Worm (Caenorhabditis elegans) whole organism, L4 larva: Measurements from ENCODE around the gene C54D10.4.

Source experiments
- F10B5.3 ChIP-seq: sonication (generic microtip); optimal IDR thresholded peaks from 2 replicates; lab custom pipeline; 2016; ENCODE audit warnings: mild to moderate bottlenecking, missing genetic modification characterization, missing compliant biosample characterization
- F26F4.8 ChIP-seq: fragments of 200-800 bp; sonication (Bioruptor generic); conservative IDR thresholded peaks from 2 replicates; pipeline ENCODE4 v1.3.6; 2022; ENCODE audit warnings: missing genetic modification characterization, missing compliant biosample characterization
- T26A8.4 ChIP-seq: fragments of 200-800 bp; sonication (Bioruptor generic); IDR thresholded peaks from 2 replicates; pipeline ENCODE4 v1.3.6; 2022; ENCODE audit warnings: missing genetic modification characterization, missing compliant biosample characterization
- Y48G9A.11 ChIP-seq: fragments of 200-800 bp; sonication (Bioruptor generic); IDR thresholded peaks from 2 replicates; pipeline ENCODE4 v1.3.6; 2022; ENCODE audit warnings: missing genetic modification reagents, missing genetic modification characterization, missing compliant biosample characterization
- ama-1 ChIP-seq: fragments of 150-350 bp; optimal IDR thresholded peaks from 2 replicates; lab custom pipeline; 2014; ENCODE audit warnings: inconsistent platforms, mixed read lengths
- ceh-28 ChIP-seq: fragments of 150-350 bp; optimal IDR thresholded peaks from 2 replicates; lab custom pipeline; 2014; ENCODE audit warnings: missing biosample characterization, missing genetic modification reagents, missing genetic modification characterization
- ces-1 ChIP-seq: fragments of 150-350 bp; sonication (generic microtip); optimal IDR thresholded peaks from 4 replicates; lab custom pipeline; 2014; ENCODE audit warnings: missing biosample characterization, missing genetic modification reagents, missing genetic modification characterization
- daf-12 ChIP-seq: fragments of 150-350 bp; optimal IDR thresholded peaks from 2 replicates; lab custom pipeline; 2014; ENCODE audit warnings: missing biosample characterization, missing genetic modification reagents, missing genetic modification characterization
- daf-16 ChIP-seq, 3 experiments: sonication (generic microtip); optimal IDR thresholded peaks; 2 replicates each; lab custom pipeline; 2016 to 2017; ENCODE audit warnings: missing genetic modification characterization in 3 of 3, missing genetic modification reagents in 3 of 3, mild to moderate bottlenecking in 2 of 3, missing compliant biosample characterization in 2 of 3, missing biosample characterization in 1 of 3, moderate library complexity in 1 of 3
- daf-19 ChIP-seq: fragments of 200-800 bp; sonication (Bioruptor generic); conservative IDR thresholded peaks from 2 replicates; pipeline ENCODE4 v1.3.6; 2022; ENCODE audit warnings: missing genetic modification characterization, missing compliant biosample characterization
- dmd-9 ChIP-seq: fragments of 200-800 bp; sonication (Bioruptor generic); IDR thresholded peaks from 2 replicates; pipeline ENCODE4 v1.3.6; 2022; ENCODE audit warnings: missing genetic modification reagents, missing genetic modification characterization, missing compliant biosample characterization
- dve-1 ChIP-seq: sonication (generic microtip); optimal IDR thresholded peaks from 2 replicates; lab custom pipeline; 2017; ENCODE audit warnings: antibody characterized with exemption, mild to moderate bottlenecking, missing genetic modification characterization, missing compliant biosample characterization; ENCODE audit not compliant: insufficient read depth
- egl-43 ChIP-seq: fragments of 200-800 bp; sonication (Bioruptor generic); IDR thresholded peaks from 2 replicates; pipeline ENCODE4 v1.3.6; 2022; ENCODE audit warnings: missing genetic modification reagents, missing genetic modification characterization, missing compliant biosample characterization
- fos-1 ChIP-seq: fragments of 150-350 bp; optimal IDR thresholded peaks from 2 replicates; lab custom pipeline; 2014; ENCODE audit warnings: missing biosample characterization, missing genetic modification characterization
- hmg-1.1 ChIP-seq: fragments of 200-800 bp; sonication (Bioruptor generic); IDR thresholded peaks from 2 replicates; pipeline ENCODE4 v1.3.6; 2022; ENCODE audit warnings: missing genetic modification reagents, missing genetic modification characterization, missing compliant biosample characterization
- lin-13 ChIP-seq: fragments of 150-350 bp; optimal IDR thresholded peaks from 2 replicates; lab custom pipeline; 2014; ENCODE audit warnings: missing biosample characterization, missing genetic modification reagents, missing genetic modification characterization
- lin-39 ChIP-seq: fragments of 150-350 bp; optimal IDR thresholded peaks from 2 replicates; lab custom pipeline; 2014; ENCODE audit warnings: missing biosample characterization, missing genetic modification reagents, missing genetic modification characterization
- lsy-2 ChIP-seq, 2 experiments: fragments of 150-350 bp in 1 of 2; sonication (generic microtip) in 1 of 2; optimal IDR thresholded peaks; 2 replicates each; lab custom pipeline; 2014 to 2017; ENCODE audit warnings: missing biosample characterization in 2 of 2, missing genetic modification characterization in 2 of 2
- madf-5 ChIP-seq, 2 experiments: fragments of 200-800 bp; sonication (Bioruptor generic); IDR thresholded peaks; 2 replicates each; pipeline ENCODE4 v1.3.6; 2022; ENCODE audit warnings: missing compliant biosample characterization in 2 of 2, missing genetic modification characterization in 2 of 2
- mep-1 ChIP-seq: fragments of 150-350 bp; sonication (generic microtip); optimal IDR thresholded peaks from 3 replicates; lab custom pipeline; 2014; ENCODE audit warnings: missing biosample characterization, missing genetic modification characterization
- mes-2 ChIP-seq: sonication (generic microtip); optimal IDR thresholded peaks from 2 replicates; lab custom pipeline; 2016; ENCODE audit warnings: missing genotype, mild to moderate bottlenecking, missing genetic modification characterization, missing compliant biosample characterization; ENCODE audit not compliant: poor library complexity, severe bottlenecking
- mxl-2 ChIP-seq: fragments of 200-800 bp; sonication (Bioruptor generic); conservative IDR thresholded peaks from 2 replicates; pipeline ENCODE4 v1.3.6; 2022; ENCODE audit warnings: missing genetic modification reagents, missing genetic modification characterization, missing compliant biosample characterization
- nhr-11 ChIP-seq: fragments of 150-350 bp; optimal IDR thresholded peaks from 2 replicates; lab custom pipeline; 2014; ENCODE audit warnings: missing biosample characterization, missing genetic modification characterization
- nhr-111 ChIP-seq: fragments of 200-800 bp; sonication (Bioruptor generic); optimal IDR thresholded peaks from 2 replicates; lab custom pipeline; 2018; ENCODE audit warnings: mild to moderate bottlenecking, missing genetic modification characterization, missing compliant biosample characterization
- nhr-41 ChIP-seq: fragments of 200-800 bp; sonication (Bioruptor generic); IDR thresholded peaks from 2 replicates; pipeline ENCODE4 v1.3.6; 2022; ENCODE audit warnings: missing genetic modification reagents, missing genetic modification characterization, missing compliant biosample characterization
- nhr-42 ChIP-seq: fragments of 200-800 bp; sonication (Bioruptor generic); IDR thresholded peaks from 2 replicates; pipeline ENCODE4 v1.3.6; 2022; ENCODE audit warnings: missing genetic modification characterization, missing compliant biosample characterization
- pqm-1 ChIP-seq: sonication (generic microtip); optimal IDR thresholded peaks from 2 replicates; lab custom pipeline; 2017; ENCODE audit warnings: missing biosample characterization, missing genetic modification characterization
- saeg-2 ChIP-seq: fragments of 200-800 bp; sonication (Bioruptor generic); IDR thresholded peaks from 2 replicates; pipeline ENCODE4 v1.3.6; 2022; ENCODE audit warnings: missing genetic modification reagents, missing genetic modification characterization, missing compliant biosample characterization
- unc-62 ChIP-seq, 3 experiments: fragments of 150-350 bp in 1 of 3; sonication (generic microtip); optimal IDR thresholded peaks in 2 of 3; peaks in 1 of 3; 1 replicate in 1 of 3; 2 replicates in 2 of 3; lab custom pipeline; 2014 to 2017; ENCODE audit warnings: missing biosample characterization in 3 of 3, missing genetic modification characterization in 3 of 3, missing genetic modification reagents in 3 of 3, missing genotype in 1 of 3
- zag-1 ChIP-seq: fragments of 150-350 bp; optimal IDR thresholded peaks from 2 replicates; lab custom pipeline; 2014; ENCODE audit warnings: missing biosample characterization, missing genetic modification characterization
- ztf-7 ChIP-seq: fragments of 150-350 bp; optimal IDR thresholded peaks from 2 replicates; lab custom pipeline; 2014; ENCODE audit warnings: missing biosample characterization, missing genetic modification characterization

Gene C54D10.4

DNA sequence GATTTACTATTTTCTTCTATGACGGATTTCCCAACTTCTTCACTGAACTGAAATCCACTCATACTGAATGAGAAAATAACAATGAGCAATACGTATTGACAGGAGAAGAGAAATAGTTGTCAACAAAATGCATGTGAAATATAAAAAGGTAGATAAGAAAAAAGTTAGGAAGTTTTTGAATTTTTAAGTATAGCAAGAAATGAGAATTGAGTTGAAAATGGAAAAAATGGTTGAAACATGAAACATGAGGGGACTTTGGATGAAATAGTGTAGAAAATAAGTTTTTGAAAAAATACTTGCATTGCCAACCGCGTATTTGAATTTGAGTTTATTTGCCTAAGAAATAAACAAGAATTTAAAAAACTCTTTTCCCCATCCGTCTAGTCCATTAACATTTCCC, 26.2 kb upstream of the C54D10.4 start, which contains the start of the genes pals-38 and C54D10.9:
Gene pals-38 (minus strand): TSS at position 101 of the 400 bp plus-strand sequence.
Gene C54D10.9 (plus strand): TSS at position 259 of the 400 bp plus-strand sequence.
- TF ChIP-seq T26A8.4 (GFP tag; lab: Robert Waterston, UW): no peak
- no peak for TF ChIP-seq nhr-111 (GFP tag; lab: Kevin White, UChicago)
- no peak for TF ChIP-seq unc-62 (GFP tag; optimal IDR thresholded peaks at IDR 0.05 in 1 of 2; lab: Kevin White, UChicago)
- TF ChIP-seq unc-62 (tag; optimal IDR thresholded peaks at IDR 0.05; lab: Kevin White, UChicago): no peak
- TF ChIP-seq mxl-2 (GFP tag; lab: Robert Waterston, UW): no peak
- TF ChIP-seq saeg-2 (GFP tag; lab: Robert Waterston, UW): no peak

DNA sequence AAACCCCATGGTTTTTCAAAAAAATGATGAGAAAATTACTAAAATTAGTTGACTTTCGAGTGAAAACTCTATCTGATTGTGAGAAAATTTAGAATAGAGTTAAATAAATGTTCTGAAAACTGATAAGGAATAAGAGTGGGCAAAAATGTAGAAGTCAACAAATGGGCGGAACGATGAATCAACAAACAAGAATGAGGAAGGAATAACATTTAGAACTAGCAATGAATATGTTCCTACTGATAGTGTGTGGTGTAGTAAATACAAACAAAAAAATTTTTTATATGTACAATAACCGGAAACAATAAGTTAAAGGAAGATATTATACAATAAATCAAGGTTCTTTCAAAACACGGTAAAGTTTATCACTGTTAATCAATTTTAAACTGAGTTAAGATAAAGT, 23.0 kb upstream of the C54D10.4 start, which contains the start of gene pals-39:
Gene pals-39 (minus strand): TSS at position 101 of the 400 bp plus-strand sequence.
- TF ChIP-seq pqm-1: peak; percentile 21
- TF ChIP-seq daf-16 (GFP tag; optimal IDR thresholded peaks at IDR 0.05; lab: Kevin White, UChicago): no peak
- peak; percentile 64 for TF ChIP-seq daf-16 (tag; optimal IDR thresholded peaks at IDR 0.05; lab: Kevin White, UChicago)
- no peak for TF ChIP-seq nhr-11 (tag; lab: Kevin White, UChicago)

DNA sequence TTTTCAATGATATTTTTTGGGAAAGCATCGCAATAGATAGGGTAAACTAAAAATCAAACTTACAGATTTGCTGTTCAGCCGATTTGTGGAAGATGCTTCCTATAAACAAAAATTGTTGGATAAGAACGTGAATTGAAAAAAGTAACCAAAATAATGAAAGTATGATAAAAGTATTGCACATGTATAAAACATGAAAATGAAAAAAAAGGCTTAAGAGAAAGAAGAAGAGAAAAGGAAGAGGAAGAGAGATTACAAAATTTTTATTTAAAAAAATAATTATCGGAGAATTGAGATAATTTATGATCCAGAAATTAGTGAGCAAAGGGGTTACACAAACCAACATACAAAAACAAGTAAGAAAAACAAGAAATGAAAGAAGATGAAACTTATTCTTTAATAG, 20.7 kb upstream of the C54D10.4 start, which contains the start of gene pals-37:
Gene pals-37 (minus strand): TSS at position 101 of the 400 bp plus-strand sequence.
- TF ChIP-seq ceh-28 (tag; lab: Kevin White, UChicago) (no peak), hmg-1.1 (GFP tag; lab: Robert Waterston, UW) (no peak), mep-1 (tag; lab: Kevin White, UChicago) (no peak), F26F4.8 (no peak), daf-12 (no peak)

DNA sequence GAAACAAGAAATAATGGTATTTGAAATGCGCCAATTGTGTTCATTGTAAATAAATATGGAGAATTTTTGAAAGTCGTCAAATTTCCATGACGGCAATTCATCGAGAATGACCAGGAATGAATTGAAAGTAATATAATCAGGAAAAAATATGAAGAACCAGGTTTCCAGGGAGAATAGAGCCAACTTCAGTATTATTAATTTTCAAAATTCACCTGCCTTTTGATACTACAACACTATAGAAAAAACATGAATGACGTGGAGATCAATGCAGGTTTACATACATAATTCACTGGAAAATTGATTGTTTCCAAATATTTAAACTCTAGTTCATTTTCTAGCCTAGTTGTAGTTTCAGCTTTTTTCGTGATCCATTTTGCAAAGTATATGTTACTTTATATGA, 13.0 kb upstream of the C54D10.4 start, which contains the start of gene srh-25:
Gene srh-25 (minus strand): TSS at position 101 of the 400 bp plus-strand sequence.
- no peak for TF ChIP-seq nhr-42
- no peak for TF ChIP-seq ama-1 (lab: Kevin White, UChicago)
- no peak for TF ChIP-seq ceh-28 (tag; lab: Kevin White, UChicago)
- no peak for TF ChIP-seq lsy-2 (tag; optimal IDR thresholded peaks at IDR 0.05; lab: Kevin White, UChicago)
- TF ChIP-seq lin-39: no peak
- TF ChIP-seq F10B5.3 (tag; lab: Kevin White, UChicago): no peak
- TF ChIP-seq dmd-9 (GFP tag; lab: Robert Waterston, UW): no peak
- no peak for TF ChIP-seq dve-1
- no peak for TF ChIP-seq zag-1 (tag; lab: Kevin White, UChicago)
- no peak for TF ChIP-seq mes-2
- no peak for TF ChIP-seq ztf-7 (tag; lab: Kevin White, UChicago)
- no peak for TF ChIP-seq Y48G9A.11 (GFP tag; lab: Robert Waterston, UW)
- no peak for TF ChIP-seq fos-1 (tag; lab: Kevin White, UChicago)
- no peak for TF ChIP-seq daf-19 (GFP tag; lab: Robert Waterston, UW)
- no peak for TF ChIP-seq nhr-41
- TF ChIP-seq saeg-2 (GFP tag; lab: Robert Waterston, UW): no peak
- TF ChIP-seq lin-13 (GFP tag; lab: Kevin White, UChicago): no peak
- TF ChIP-seq egl-43 (GFP tag; lab: Robert Waterston, UW): no peak
- TF ChIP-seq madf-5 (GFP tag; IDR thresholded peaks at IDR 0.05; lab: Robert Waterston, UW): no peak
- TF ChIP-seq, all 104 proteins: peak for 0

DNA sequence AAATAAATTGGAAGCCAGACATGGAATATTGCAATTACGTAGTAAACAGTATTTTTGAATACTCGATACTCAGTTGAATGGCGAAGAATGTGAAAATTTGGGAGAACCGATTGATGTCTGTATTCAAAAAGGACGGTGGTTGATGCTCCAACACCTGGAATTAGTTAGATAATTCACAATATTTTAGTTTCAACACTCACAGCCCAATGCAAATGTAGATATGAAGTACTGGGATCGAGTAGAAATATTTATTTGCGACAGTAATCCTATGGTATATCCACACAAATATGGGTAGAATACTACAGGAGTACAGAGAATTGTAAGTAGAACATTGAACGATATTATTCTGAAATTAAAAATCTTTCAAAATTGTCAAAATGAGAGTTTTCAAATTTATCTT, 12.4 kb upstream of the C54D10.4 start:
- peak in 1 of 2 experiments; percentile 94 for TF ChIP-seq unc-62 (GFP tag; optimal IDR thresholded peaks at IDR 0.05 in 1 of 2; lab: Kevin White, UChicago)
- TF ChIP-seq unc-62 (tag; optimal IDR thresholded peaks at IDR 0.05; lab: Kevin White, UChicago): no peak
- TF ChIP-seq ces-1 (GFP tag; lab: Kevin White, UChicago): no peak
